Fruit fly (Drosophila melanogaster) whole organism, prepupa: ENCODE measurements around the gene ssp2.

Experiments used
- Blimp-1 ChIP-seq: fragments of 200-800 bp; sonication (Bioruptor generic); optimal IDR thresholded peaks from 3 replicates; lab custom pipeline; 2017; ENCODE audit warnings: missing biosample characterization, missing genetic modification characterization, mild to moderate bottlenecking, moderate library complexity, missing genetic modification reagents
- CG10631 ChIP-seq: fragments of 200-800 bp; sonication (Bioruptor generic); optimal IDR thresholded peaks from 2 replicates; lab custom pipeline; 2016; ENCODE audit warnings: missing biosample characterization, missing genetic modification characterization
- CG10669 ChIP-seq: fragments of 200-800 bp; sonication (Bioruptor generic); optimal IDR thresholded peaks from 3 replicates; lab custom pipeline; 2018; ENCODE audit warnings: missing biosample characterization, mild to moderate bottlenecking, missing genetic modification characterization, moderate library complexity
- CG11762 ChIP-seq: fragments of 200-800 bp; sonication (Bioruptor generic); optimal IDR thresholded peaks from 3 replicates; lab custom pipeline; 2016; ENCODE audit warnings: missing biosample characterization, missing genetic modification characterization; ENCODE audit not compliant: insufficient read depth
- CG15336 ChIP-seq: fragments of 200-800 bp; sonication (Bioruptor generic); IDR thresholded peaks from 2 replicates; pipeline ENCODE4 v1.3.6; 2022; ENCODE audit warnings: missing biosample characterization, missing genetic modification characterization
- CG1621 ChIP-seq: fragments of 200-800 bp; sonication (Bioruptor generic); optimal IDR thresholded peaks from 3 replicates; lab custom pipeline; 2018; ENCODE audit warnings: missing biosample characterization, mild to moderate bottlenecking, missing genetic modification characterization
- CG3032 ChIP-seq: fragments of 200-800 bp; optimal IDR thresholded peaks from 2 replicates; lab custom pipeline; 2019; ENCODE audit warnings: missing biosample characterization, mild to moderate bottlenecking, missing genetic modification characterization, moderate library complexity
- CG31627 ChIP-seq: fragments of 200-800 bp; sonication (Bioruptor generic); optimal IDR thresholded peaks from 3 replicates; lab custom pipeline; 2016; ENCODE audit warnings: missing biosample characterization, missing genetic modification characterization
- CG32006 ChIP-seq: fragments of 200-800 bp; sonication (Bioruptor generic); optimal IDR thresholded peaks from 3 replicates; lab custom pipeline; 2017; ENCODE audit warnings: missing biosample characterization, mild to moderate bottlenecking, missing genetic modification characterization
- CG34406 ChIP-seq: fragments of 200-800 bp; sonication (Bioruptor generic); optimal IDR thresholded peaks from 3 replicates; lab custom pipeline; 2016; ENCODE audit warnings: missing biosample characterization, missing genetic modification characterization
- CG3919 ChIP-seq: fragments of 200-800 bp; sonication (Bioruptor generic); optimal IDR thresholded peaks from 3 replicates; lab custom pipeline; 2016; ENCODE audit warnings: missing biosample characterization, missing genetic modification characterization
- CG6163 ChIP-seq: fragments of 200-800 bp; sonication (Bioruptor generic); IDR thresholded peaks from 3 replicates; pipeline ENCODE4 v1.3.6; 2022; ENCODE audit warnings: missing biosample characterization, missing genetic modification characterization
- CG6276 ChIP-seq: fragments of 200-800 bp; sonication (Bioruptor generic); optimal IDR thresholded peaks from 2 replicates; lab custom pipeline; 2017; ENCODE audit warnings: missing biosample characterization, mild to moderate bottlenecking, missing genetic modification characterization
- CG6792 ChIP-seq: fragments of 200-800 bp; sonication (Bioruptor generic); optimal IDR thresholded peaks from 3 replicates; lab custom pipeline; 2016; ENCODE audit warnings: missing biosample characterization, missing genetic modification characterization
- CG6808 ChIP-seq: fragments of 200-800 bp; sonication (Bioruptor generic); optimal IDR thresholded peaks from 3 replicates; lab custom pipeline; 2017; ENCODE audit warnings: missing biosample characterization, missing genetic modification characterization, mild to moderate bottlenecking, moderate library complexity, missing genetic modification reagents
- CG8119 ChIP-seq: fragments of 200-800 bp; sonication (Bioruptor generic); IDR thresholded peaks from 3 replicates; pipeline ENCODE4 v1.3.6; 2022; ENCODE audit warnings: missing biosample characterization, missing genetic modification characterization
- CG8319 ChIP-seq: fragments of 200-800 bp; sonication (Bioruptor generic); optimal IDR thresholded peaks from 3 replicates; lab custom pipeline; 2016; ENCODE audit warnings: missing biosample characterization, missing genetic modification characterization
- CG8632 ChIP-seq: fragments of 200-800 bp; sonication (Bioruptor generic); optimal IDR thresholded peaks from 3 replicates; lab custom pipeline; 2016; ENCODE audit warnings: missing biosample characterization, missing genetic modification characterization
- Eip75B ChIP-seq: fragments of 200-800 bp; sonication (Bioruptor generic); optimal IDR thresholded peaks from 3 replicates; lab custom pipeline; 2016; ENCODE audit warnings: missing biosample characterization, missing genetic modification characterization
- Eip78C ChIP-seq: fragments of 200-800 bp; sonication (Bioruptor generic); peaks from one replicate; lab custom pipeline; 2016; ENCODE audit warnings: missing biosample characterization, missing genetic modification characterization
- Eip93F ChIP-seq: fragments of 200-800 bp; sonication (Bioruptor generic); optimal IDR thresholded peaks from 2 replicates; lab custom pipeline; 2016; ENCODE audit warnings: missing biosample characterization, mild to moderate bottlenecking, missing genetic modification characterization
- Ets21C ChIP-seq: fragments of 200-800 bp; sonication (Bioruptor generic); optimal IDR thresholded peaks from 3 replicates; lab custom pipeline; 2016; ENCODE audit warnings: missing biosample characterization, missing genetic modification characterization
- Hr38 ChIP-seq: sonication (Bioruptor generic); optimal IDR thresholded peaks from 2 replicates; lab custom pipeline; 2016; ENCODE audit warnings: missing biosample characterization, missing genetic modification characterization
- Hr39 ChIP-seq: fragments of 200-800 bp; sonication (Bioruptor generic); optimal IDR thresholded peaks from 2 replicates; lab custom pipeline; 2016; ENCODE audit warnings: missing biosample characterization, missing genetic modification characterization
- Hr4 ChIP-seq: fragments of 200-800 bp; sonication (Bioruptor generic); optimal IDR thresholded peaks from 3 replicates; lab custom pipeline; 2016; ENCODE audit warnings: missing biosample characterization, missing genetic modification characterization
- Met ChIP-seq: fragments of 200-800 bp; sonication (Bioruptor generic); optimal IDR thresholded peaks from 3 replicates; lab custom pipeline; 2016; ENCODE audit warnings: missing biosample characterization, missing genetic modification characterization
- Smox ChIP-seq: fragments of 200-800 bp; sonication (Bioruptor generic); optimal IDR thresholded peaks from 3 replicates; lab custom pipeline; 2016; ENCODE audit warnings: missing biosample characterization, missing genetic modification characterization
- Sox102F ChIP-seq: fragments of 200-800 bp; sonication (Bioruptor generic); optimal IDR thresholded peaks from 2 replicates; lab custom pipeline; 2016; ENCODE audit warnings: missing biosample characterization, mild to moderate bottlenecking, missing genetic modification characterization
- Sox14 ChIP-seq: fragments of 200-800 bp; sonication (Bioruptor generic); optimal IDR thresholded peaks from 3 replicates; lab custom pipeline; 2016; ENCODE audit warnings: missing biosample characterization, missing genetic modification characterization
- Sox15 ChIP-seq: fragments of 200-800 bp; sonication (Bioruptor generic); optimal IDR thresholded peaks from 3 replicates; lab custom pipeline; 2016; ENCODE audit warnings: missing biosample characterization, missing genetic modification characterization
- achi ChIP-seq: fragments of 200-800 bp; sonication (Bioruptor generic); optimal IDR thresholded peaks from 3 replicates; lab custom pipeline; 2016; ENCODE audit warnings: missing biosample characterization, missing genetic modification characterization
- acj6 ChIP-seq: fragments of 200-800 bp; sonication (Bioruptor generic); optimal IDR thresholded peaks from 3 replicates; lab custom pipeline; 2016; ENCODE audit warnings: missing biosample characterization, missing genetic modification characterization
- cyc ChIP-seq: fragments of 200-800 bp; sonication (Bioruptor generic); optimal IDR thresholded peaks from 3 replicates; lab custom pipeline; 2016; ENCODE audit warnings: missing biosample characterization, missing genetic modification characterization
- esn ChIP-seq: fragments of 200-800 bp; sonication (Bioruptor generic); optimal IDR thresholded peaks from 2 replicates; lab custom pipeline; 2016; ENCODE audit warnings: missing biosample characterization, mild to moderate bottlenecking, missing genetic modification characterization, moderate library complexity
- fd85E ChIP-seq: fragments of 200-800 bp; sonication (Bioruptor generic); optimal IDR thresholded peaks from 3 replicates; lab custom pipeline; 2016; ENCODE audit warnings: missing biosample characterization, missing genetic modification characterization
- fkh ChIP-seq: fragments of 200-800 bp; sonication (Bioruptor generic); optimal IDR thresholded peaks from 3 replicates; lab custom pipeline; 2017; ENCODE audit warnings: missing biosample characterization, mild to moderate bottlenecking, missing genetic modification characterization, moderate library complexity
- lz ChIP-seq: fragments of 200-800 bp; sonication (Bioruptor generic); optimal IDR thresholded peaks from 3 replicates; lab custom pipeline; 2016; ENCODE audit warnings: missing biosample characterization, missing genetic modification characterization
- net ChIP-seq: fragments of 200-800 bp; sonication (Bioruptor generic); optimal IDR thresholded peaks from 3 replicates; lab custom pipeline; 2016; ENCODE audit warnings: missing biosample characterization, missing genetic modification characterization
- pdm3 ChIP-seq: fragments of 200-800 bp; sonication (Bioruptor generic); optimal IDR thresholded peaks from 3 replicates; lab custom pipeline; 2016; ENCODE audit warnings: missing biosample characterization, missing genetic modification characterization
- salr ChIP-seq, 2 experiments: fragments of 200-800 bp; sonication (Bioruptor generic); optimal IDR thresholded peaks; 3 replicates each; lab custom pipeline; 2016 to 2018; ENCODE audit warnings: missing biosample characterization in 2 of 2, missing genetic modification characterization in 2 of 2, mild to moderate bottlenecking in 1 of 2
- svp ChIP-seq: fragments of 200-800 bp; sonication (Bioruptor generic); peaks from one replicate; lab custom pipeline; 2016; ENCODE audit warnings: missing biosample characterization, missing genetic modification characterization
- topi ChIP-seq: fragments of 200-800 bp; sonication (Bioruptor generic); optimal IDR thresholded peaks from 3 replicates; lab custom pipeline; 2016; ENCODE audit warnings: missing biosample characterization, missing genetic modification characterization
- vri ChIP-seq: fragments of 200-800 bp; sonication (Bioruptor generic); optimal IDR thresholded peaks from 3 replicates; lab custom pipeline; 2016; ENCODE audit warnings: missing biosample characterization, mild to moderate bottlenecking, missing genetic modification characterization

Gene ssp2

dm6 chr3L:13946003-13946402 is 19.0 kb upstream of the ssp2 start:
- TF ChIP-seq Eip78C (GFP tag; lab: Kevin White, UChicago) (peak; percentile 7), esn (GFP tag; lab: Kevin White, UChicago) (no peak)

- peak; percentile 38 for TF ChIP-seq CG31627 (GFP tag; lab: Kevin White, UChicago)
- TF ChIP-seq CG3919 = peak; percentile 49
- TF ChIP-seq CG6808 (GFP tag; lab: Kevin White, UChicago) = no peak
- TF ChIP-seq CG6276 (GFP tag; lab: Kevin White, UChicago) = peak; percentile 73
- no peak for TF ChIP-seq salr (GFP tag; optimal IDR thresholded peaks at IDR 0.05; lab: Kevin White, UChicago)
- no peak for TF ChIP-seq Hr38 (GFP tag; lab: Kevin White, UChicago)
- no peak for TF ChIP-seq cyc (GFP tag; lab: Kevin White, UChicago)
- TF ChIP-seq achi (GFP tag; lab: Kevin White, UChicago) = peak; percentile 46
- peak; percentile 46 for TF ChIP-seq Sox14
- no peak for TF ChIP-seq fd85E (GFP tag; lab: Kevin White, UChicago)
- TF ChIP-seq CG34406 (GFP tag; lab: Kevin White, UChicago) = peak; percentile 49
- peak; percentile 51 for TF ChIP-seq CG8632
- TF ChIP-seq Eip78C (GFP tag; lab: Kevin White, UChicago) = peak; percentile 80
- no peak for TF ChIP-seq CG10631 (GFP tag; lab: Kevin White, UChicago)
- peak; percentile 44 for TF ChIP-seq CG6792 (GFP tag; lab: Kevin White, UChicago)
- TF ChIP-seq lz (GFP tag; lab: Kevin White, UChicago) = peak; percentile 42
- TF ChIP-seq vri (GFP tag; lab: Kevin White, UChicago) = peak; percentile 14
- peak; percentile 87 for TF ChIP-seq CG15336 (GFP tag; lab: Robert Waterston, UW)
- TF ChIP-seq esn (GFP tag; lab: Kevin White, UChicago) = peak; percentile 45
- TF ChIP-seq Met (GFP tag; lab: Kevin White, UChicago) = no peak
- TF ChIP-seq Hr39 (GFP tag; lab: Kevin White, UChicago) = peak; percentile 29
- TF ChIP-seq topi (GFP tag; lab: Kevin White, UChicago) = peak; percentile 2
- TF ChIP-seq Sox102F (GFP tag; lab: Kevin White, UChicago) = peak; percentile 31
- TF ChIP-seq CG6163 (GFP tag; lab: Robert Waterston, UW) = peak; percentile 69
- peak; percentile 26 for TF ChIP-seq Eip75B
- TF ChIP-seq pdm3 (GFP tag; lab: Kevin White, UChicago) = peak; percentile 35
- peak; percentile 34 for TF ChIP-seq CG32006 (GFP tag; lab: Kevin White, UChicago)
- peak; percentile 27 for TF ChIP-seq acj6
- TF ChIP-seq fkh (GFP tag; lab: Kevin White, UChicago) = peak; percentile 28
- TF ChIP-seq CG10669 (GFP tag; lab: Kevin White, UChicago) = peak; percentile 19
- peak; percentile 54 for TF ChIP-seq net (GFP tag; lab: Kevin White, UChicago)
- peak; percentile 29 for TF ChIP-seq Hr4 (GFP tag; lab: Kevin White, UChicago)
- TF ChIP-seq CG8119 (GFP tag; lab: Robert Waterston, UW) = peak; percentile 81
- TF ChIP-seq Smox (GFP tag; lab: Kevin White, UChicago) = peak; percentile 36
Observed at dm6 chr3L:13949440-13950066, 15.4 kb upstream of the ssp2 start.

- TF ChIP-seq vri (GFP tag; lab: Kevin White, UChicago) = peak; percentile 59
- TF ChIP-seq fkh (GFP tag; lab: Kevin White, UChicago) = peak; percentile 7
- no peak for TF ChIP-seq lz (GFP tag; lab: Kevin White, UChicago)
- TF ChIP-seq, all 60 proteins: peak for 2
Observed at dm6 chr3L:13951564-13951963, 13.4 kb upstream of the ssp2 start.

- TF ChIP-seq Eip93F (GFP tag; lab: Kevin White, UChicago) (peak; percentile 80), Sox15 (GFP tag; lab: Kevin White, UChicago) (no peak), Eip75B (no peak), svp (no peak), Hr38 (GFP tag; lab: Kevin White, UChicago) (no peak), lz (GFP tag; lab: Kevin White, UChicago) (no peak), fd85E (GFP tag; lab: Kevin White, UChicago) (no peak), CG8319 (GFP tag; lab: Kevin White, UChicago) (no peak), Ets21C (GFP tag; lab: Kevin White, UChicago) (no peak), CG1621 (tag; lab: Kevin White, UChicago) (no peak), Blimp-1 (GFP tag; lab: Kevin White, UChicago) (no peak), Hr39 (GFP tag; lab: Kevin White, UChicago) (no peak), net (GFP tag; lab: Kevin White, UChicago) (no peak), Eip78C (GFP tag; lab: Kevin White, UChicago) (peak; percentile 38), Hr4 (GFP tag; lab: Kevin White, UChicago) (no peak), CG6276 (GFP tag; lab: Kevin White, UChicago) (no peak), CG34406 (GFP tag; lab: Kevin White, UChicago) (no peak), esn (GFP tag; lab: Kevin White, UChicago) (peak; percentile 8), CG11762 (GFP tag; lab: Kevin White, UChicago) (no peak), CG3032 (tag; lab: Kevin White, UChicago) (no peak)
Observed at dm6 chr3L:13952484-13953048, 12.4 kb upstream of the ssp2 start.
